Fruit fly (Drosophila melanogaster) whole organism, wandering third instar larva: ENCODE measurements around the gene Pex3.

Experiments
- Abd-B ChIP-seq: fragments of >200 bp; optimal IDR thresholded peaks from 2 replicates; lab custom pipeline; 2017; ENCODE audit warnings: missing biosample characterization, missing genetic modification characterization
- CG32264 ChIP-seq: fragments of 200-800 bp; sonication (Bioruptor generic); optimal IDR thresholded peaks from 2 replicates; lab custom pipeline; 2016; ENCODE audit warnings: missing biosample characterization, missing genetic modification characterization
- CG9705 ChIP-seq: fragments of 200-800 bp; sonication (Bioruptor generic); optimal IDR thresholded peaks from 2 replicates; lab custom pipeline; 2018; ENCODE audit warnings: missing biosample characterization, mild to moderate bottlenecking, missing genetic modification characterization
- CrebA ChIP-seq: fragments of 200-800 bp; sonication (Bioruptor generic); optimal IDR thresholded peaks from 2 replicates; lab custom pipeline; 2016; ENCODE audit warnings: missing biosample characterization, mild to moderate bottlenecking, missing genetic modification characterization, borderline replicate concordance
- Dif ChIP-seq: fragments of 200-275, 200-300 bp; sonication (Bioruptor generic); optimal IDR thresholded peaks from 2 replicates; lab custom pipeline; 2018; ENCODE audit warnings: missing biosample characterization, missing genetic modification characterization; ENCODE audit not compliant: partially characterized antibody
- GATAd ChIP-seq: sonication (Bioruptor generic); optimal IDR thresholded peaks from 2 replicates; lab custom pipeline; 2016; ENCODE audit warnings: missing biosample characterization, missing genetic modification characterization
- HLH106 ChIP-seq: fragments of 200-800 bp; optimal IDR thresholded peaks from 3 replicates; lab custom pipeline; 2019; ENCODE audit warnings: missing biosample characterization, mild to moderate bottlenecking, missing genetic modification characterization, moderate library complexity
- Hnf4 ChIP-seq: fragments of 200-800 bp; sonication (Bioruptor generic); optimal IDR thresholded peaks from 2 replicates; lab custom pipeline; 2016; ENCODE audit warnings: missing biosample characterization, mild to moderate bottlenecking, missing genetic modification characterization
- Hr78 ChIP-seq: fragments of >200 bp; optimal IDR thresholded peaks from 2 replicates; lab custom pipeline; 2017; ENCODE audit warnings: missing biosample characterization, missing genetic modification characterization
- Jra ChIP-seq: sonication (Bioruptor generic); optimal IDR thresholded peaks from 2 replicates; lab custom pipeline; 2016; ENCODE audit warnings: missing biosample characterization, missing genetic modification characterization
- Mio ChIP-seq: sonication (Bioruptor generic); optimal IDR thresholded peaks from 2 replicates; lab custom pipeline; 2016; ENCODE audit warnings: missing biosample characterization, missing genetic modification characterization
- Myc ChIP-seq: fragments of >200 bp; optimal IDR thresholded peaks from 2 replicates; lab custom pipeline; 2017
- N ChIP-seq: fragments of >200 bp; optimal IDR thresholded peaks from 2 replicates; lab custom pipeline; 2018; ENCODE audit warnings: missing biosample characterization, missing external identifiers, missing genetic modification characterization
- OdsH ChIP-seq: fragments of 200-800 bp; sonication (Bioruptor generic); optimal IDR thresholded peaks from 2 replicates; lab custom pipeline; 2016; ENCODE audit warnings: missing biosample characterization, mild to moderate bottlenecking, missing genetic modification characterization
- Rel ChIP-seq, 2 experiments: fragments of 200-800 bp; sonication (Bioruptor generic) in 1 of 2; optimal IDR thresholded peaks; 2 replicates in 1 of 2; 3 replicates in 1 of 2; lab custom pipeline; 2016 to 2019; ENCODE audit warnings: mild to moderate bottlenecking in 2 of 2, missing biosample characterization in 2 of 2, missing genetic modification characterization in 2 of 2, moderate library complexity in 1 of 2
- Sp1 ChIP-seq: fragments of 200-800 bp; sonication (Bioruptor generic); optimal IDR thresholded peaks from 3 replicates; lab custom pipeline; 2019; ENCODE audit warnings: missing biosample characterization, mild to moderate bottlenecking, missing genetic modification characterization, moderate library complexity
- Vsx2 ChIP-seq: fragments of 200-300, 225-300 bp; sonication (Bioruptor generic); optimal IDR thresholded peaks from 2 replicates; lab custom pipeline; 2018; ENCODE audit warnings: missing biosample characterization, missing genetic modification characterization; ENCODE audit not compliant: partially characterized antibody
- br ChIP-seq: fragments of 200-800 bp; sonication (Bioruptor generic); optimal IDR thresholded peaks from 2 replicates; lab custom pipeline; 2016; ENCODE audit warnings: missing biosample characterization, missing genetic modification characterization
- brk ChIP-seq: fragments of 200-800 bp; sonication (Bioruptor generic); optimal IDR thresholded peaks from 2 replicates; lab custom pipeline; 2016; ENCODE audit warnings: missing biosample characterization, mild to moderate bottlenecking, missing genetic modification characterization
- dl ChIP-seq, 2 experiments: fragments of 175-275, 200-275 bp in 1 of 2; fragments of 200-275 bp in 1 of 2; sonication (Bioruptor generic); optimal IDR thresholded peaks; lab custom pipeline; 2018; ENCODE audit warnings: mild to moderate bottlenecking in 2 of 2, missing biosample characterization in 2 of 2, missing genetic modification characterization in 2 of 2, moderate library complexity in 2 of 2; ENCODE audit not compliant: partially characterized antibody in 2 of 2, insufficient read depth in 1 of 2
- dmrt93B ChIP-seq: fragments of 200-800 bp; sonication (Bioruptor generic); optimal IDR thresholded peaks from 2 replicates; lab custom pipeline; 2018; ENCODE audit warnings: missing biosample characterization, mild to moderate bottlenecking, missing genetic modification characterization
- dsf ChIP-seq: sonication (Bioruptor generic); optimal IDR thresholded peaks from 2 replicates; lab custom pipeline; 2016; ENCODE audit warnings: missing biosample characterization, missing genetic modification characterization, borderline replicate concordance
- ey ChIP-seq: fragments of 200-800 bp; sonication (Bioruptor generic); optimal IDR thresholded peaks from 2 replicates; lab custom pipeline; 2016; ENCODE audit warnings: missing biosample characterization, missing genetic modification characterization
- foxo ChIP-seq, 2 experiments: fragments of 200-800 bp; sonication (Bioruptor generic); optimal IDR thresholded peaks; 2 replicates in 1 of 2; 3 replicates in 1 of 2; lab custom pipeline; 2016 to 2017; ENCODE audit warnings: missing biosample characterization in 2 of 2, missing genetic modification characterization in 2 of 2
- h ChIP-seq: fragments of 200-800 bp; sonication (Bioruptor generic); optimal IDR thresholded peaks from 3 replicates; lab custom pipeline; 2016; ENCODE audit warnings: missing biosample characterization, mild to moderate bottlenecking, missing genetic modification characterization
- jim ChIP-seq: fragments of 175-275, 200-325 bp; sonication (Bioruptor generic); optimal IDR thresholded peaks from 2 replicates; lab custom pipeline; 2016; ENCODE audit warnings: missing biosample characterization, mild to moderate bottlenecking, missing genetic modification characterization
- lola ChIP-seq: fragments of >200 bp; optimal IDR thresholded peaks from 2 replicates; lab custom pipeline; 2017; ENCODE audit warnings: missing biosample characterization, missing genetic modification characterization
- psq ChIP-seq: fragments of 200-800 bp; sonication (Bioruptor generic); optimal IDR thresholded peaks from 3 replicates; lab custom pipeline; 2017; ENCODE audit warnings: missing biosample characterization, mild to moderate bottlenecking, missing genetic modification characterization, moderate library complexity
- rgr ChIP-seq: fragments of 200-800 bp; sonication (Bioruptor generic); optimal IDR thresholded peaks from 3 replicates; lab custom pipeline; 2016; ENCODE audit warnings: missing biosample characterization, mild to moderate bottlenecking, missing genetic modification characterization
- sage ChIP-seq: fragments of 200-800 bp; sonication (Bioruptor generic); optimal IDR thresholded peaks from 2 replicates; lab custom pipeline; 2016; ENCODE audit warnings: missing biosample characterization, mild to moderate bottlenecking, missing genetic modification characterization
- usp ChIP-seq: fragments of >200 bp; optimal IDR thresholded peaks from 2 replicates; lab custom pipeline; 2017; ENCODE audit warnings: missing biosample characterization, missing genetic modification characterization
- woc ChIP-seq: sonication (Bioruptor generic); optimal IDR thresholded peaks from 2 replicates; lab custom pipeline; 2016; ENCODE audit warnings: missing biosample characterization, mild to moderate bottlenecking, missing genetic modification characterization

Pex3 gene

dm6 chr3L:15108524-15108923 is 35.6 kb upstream of the Pex3 start:
- no peak for TF ChIP-seq Hnf4 (GFP tag; lab: Kevin White, UChicago)
- TF ChIP-seq sage, result no peak
- TF ChIP-seq N, result no peak
- TF ChIP-seq CG32264, result no peak
- TF ChIP-seq woc (GFP tag; lab: Kevin White, UChicago), result no peak
- no peak for TF ChIP-seq ey
- TF ChIP-seq psq, result no peak
- TF ChIP-seq Hr78 (GFP tag; lab: Kevin White, UChicago), result no peak
- no peak for TF ChIP-seq GATAd
- no peak for TF ChIP-seq Jra (GFP tag; lab: Kevin White, UChicago)
- TF ChIP-seq dl (GFP tag; optimal IDR thresholded peaks at IDR 0.05; lab: Kevin White, UChicago; ENCODE audit: insufficient read depth in 1 of 2, partially characterized antibody in 2 of 2), result no peak
- no peak for TF ChIP-seq brk (GFP tag; lab: Kevin White, UChicago)
- no peak for TF ChIP-seq Vsx2 (GFP tag; lab: Kevin White, UChicago)
- TF ChIP-seq lola (GFP tag; lab: Kevin White, UChicago), result no peak
- no peak for TF ChIP-seq dsf
- no peak for TF ChIP-seq dmrt93B (GFP tag; lab: Kevin White, UChicago)
- TF ChIP-seq Rel (GFP tag; optimal IDR thresholded peaks at IDR 0.05; lab: Kevin White, UChicago), result no peak
- no peak for TF ChIP-seq Rel (tag; optimal IDR thresholded peaks at IDR 0.05; lab: Kevin White, UChicago)
- TF ChIP-seq CG9705, result no peak
- TF ChIP-seq Mio, result no peak

dm6 chr3L:15108948-15109347 is 35.2 kb upstream of the Pex3 start:
- TF ChIP-seq HLH106 (tag; lab: Kevin White, UChicago), result peak; percentile 40
- TF ChIP-seq usp, result no peak
- no peak for TF ChIP-seq dsf
- TF ChIP-seq Myc (lab: Kevin White, UChicago), result peak; percentile 47

- TF ChIP-seq jim (GFP tag; lab: Kevin White, UChicago) (no peak), h (GFP tag; lab: Kevin White, UChicago) (no peak), ey (no peak), Hr78 (GFP tag; lab: Kevin White, UChicago) (no peak), CrebA (GFP tag; lab: Kevin White, UChicago) (no peak), OdsH (no peak), rgr (GFP tag; lab: Kevin White, UChicago) (no peak), br (no peak), woc (GFP tag; lab: Kevin White, UChicago) (no peak), dl (GFP tag; optimal IDR thresholded peaks at IDR 0.05; lab: Kevin White, UChicago; ENCODE audit: insufficient read depth in 1 of 2, partially characterized antibody in 2 of 2) (no peak), Sp1 (no peak), CG32264 (no peak), dmrt93B (GFP tag; lab: Kevin White, UChicago) (no peak), GATAd (no peak), brk (GFP tag; lab: Kevin White, UChicago) (no peak), sage (no peak), Myc (lab: Kevin White, UChicago) (no peak), dsf (no peak), Abd-B (GFP tag; lab: Kevin White, UChicago) (no peak), foxo (GFP tag; optimal IDR thresholded peaks at IDR 0.05; lab: Kevin White, UChicago) (no peak)
Observed at dm6 chr3L:15113257-15113656, 30.9 kb upstream of the Pex3 start, which contains the start of gene CG13458. Gene CG13458, plus strand, starts transcription at chr3L:15113557.

dm6 chr3L:15116536-15116935 is 27.6 kb upstream of the Pex3 start, which contains the start of gene Cep135:
Gene Cep135, plus strand, starts transcription at chr3L:15116737.
- TF ChIP-seq br (no peak), dmrt93B (GFP tag; lab: Kevin White, UChicago) (no peak), brk (GFP tag; lab: Kevin White, UChicago) (peak; percentile 71)

dm6 chr3L:15121272-15121671 is 22.9 kb upstream of the Pex3 start, which contains the start of gene CG32847:
Gene CG32847, plus strand, starts transcription at chr3L:15121572.
- no peak for TF ChIP-seq brk (GFP tag; lab: Kevin White, UChicago)
- no peak for TF ChIP-seq Jra (GFP tag; lab: Kevin White, UChicago)
- TF ChIP-seq Hr78 (GFP tag; lab: Kevin White, UChicago), result no peak
- no peak for TF ChIP-seq usp
- TF ChIP-seq Dif (GFP tag; lab: Kevin White, UChicago), result no peak
- TF ChIP-seq psq, result no peak
- no peak for TF ChIP-seq h (GFP tag; lab: Kevin White, UChicago)
- TF ChIP-seq CrebA (GFP tag; lab: Kevin White, UChicago), result no peak
- no peak for TF ChIP-seq dmrt93B (GFP tag; lab: Kevin White, UChicago)
- no peak for TF ChIP-seq sage
- no peak for TF ChIP-seq dsf
- TF ChIP-seq Abd-B (GFP tag; lab: Kevin White, UChicago), result no peak
- no peak for TF ChIP-seq ey
- no peak for TF ChIP-seq woc (GFP tag; lab: Kevin White, UChicago)
